Worm (Caenorhabditis elegans): Measurements from ENCODE around the gene cyn-2.

cyn-2 gene

DNA sequence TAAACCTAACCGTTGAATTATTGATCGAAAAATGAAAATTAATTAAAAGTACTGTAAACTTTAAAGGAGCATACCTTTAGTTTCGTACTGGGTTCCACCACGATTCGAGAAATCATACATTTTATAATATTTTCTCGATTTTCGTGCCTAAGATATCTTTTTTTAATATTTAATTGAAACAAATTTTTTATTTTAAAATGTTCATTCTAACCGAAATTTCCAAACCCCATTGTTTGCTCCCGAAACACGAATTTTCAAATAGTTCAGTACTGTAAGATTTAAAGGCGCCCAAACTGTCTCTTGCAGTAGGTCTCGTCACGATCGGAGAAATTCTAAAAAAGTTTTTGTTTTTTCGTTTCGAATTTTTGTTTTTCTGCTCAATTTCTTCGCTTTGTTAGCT, 22.5 kb downstream of the cyn-2 start:
- no peak for TF ChIP-seq unc-62 (GFP tag; optimal IDR thresholded peaks at IDR 0.05)

DNA sequence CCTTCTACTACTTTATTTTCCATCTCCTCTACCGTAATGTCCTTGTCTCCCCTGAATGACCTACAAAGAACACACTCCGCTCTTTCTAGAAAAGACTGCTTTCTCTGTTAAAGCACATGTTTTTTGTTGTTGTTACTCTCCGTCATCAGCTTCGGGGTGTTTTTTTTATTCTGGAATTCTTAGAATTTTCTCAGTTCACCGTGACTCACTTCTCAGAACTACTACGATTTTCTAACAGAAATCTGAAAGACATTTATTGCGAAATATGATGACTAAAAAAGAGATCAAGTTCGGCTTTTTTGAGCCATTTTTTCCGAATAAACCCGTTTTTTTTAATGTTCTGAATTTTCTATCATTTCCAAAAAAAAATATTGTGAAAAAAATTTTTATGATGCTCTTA, 23.8 kb downstream of the cyn-2 start:
- TF ChIP-seq unc-62 (GFP tag; optimal IDR thresholded peaks at IDR 0.05): no peak

DNA sequence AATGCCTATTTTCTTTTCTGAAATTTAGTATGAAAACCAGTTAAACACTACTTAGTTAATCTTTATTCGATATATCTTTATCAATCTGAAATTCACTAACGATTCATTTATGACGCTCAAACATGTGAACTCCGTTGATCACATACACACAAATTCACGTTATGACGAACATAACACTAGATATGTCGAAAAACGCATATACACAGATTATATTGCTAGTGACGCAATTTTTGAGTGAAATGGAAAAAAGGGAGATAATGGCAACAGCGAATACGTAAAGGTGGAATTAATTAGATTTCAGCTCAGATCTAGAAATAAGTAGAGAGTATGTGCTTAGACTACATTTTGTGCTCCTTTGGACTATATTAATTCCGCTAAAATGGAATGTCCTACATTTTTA, 24.4 kb downstream of the cyn-2 start:
- TF ChIP-seq unc-62 (GFP tag; optimal IDR thresholded peaks at IDR 0.05): no peak

DNA sequence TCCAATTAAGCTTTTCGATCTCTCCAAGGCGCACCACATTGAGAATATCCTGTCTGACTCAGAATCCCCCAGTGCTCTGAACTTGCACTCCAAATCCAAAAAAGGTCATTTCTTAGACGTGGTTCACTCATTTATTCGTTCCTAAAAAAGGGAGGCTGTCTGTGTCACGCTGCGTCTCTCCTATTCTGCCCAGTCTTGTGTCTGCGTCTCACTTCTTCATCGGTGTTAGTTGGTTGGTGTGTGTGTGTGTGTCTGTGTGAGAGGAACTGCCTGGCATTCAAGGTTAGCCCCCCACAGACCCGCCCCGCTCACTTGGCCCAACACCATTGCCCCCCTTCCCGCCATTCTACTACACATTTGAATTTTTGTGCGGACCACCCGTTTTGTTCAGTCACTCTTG, 25.0 kb downstream of the cyn-2 start:
- TF ChIP-seq unc-62 (GFP tag; optimal IDR thresholded peaks at IDR 0.05): no peak

DNA sequence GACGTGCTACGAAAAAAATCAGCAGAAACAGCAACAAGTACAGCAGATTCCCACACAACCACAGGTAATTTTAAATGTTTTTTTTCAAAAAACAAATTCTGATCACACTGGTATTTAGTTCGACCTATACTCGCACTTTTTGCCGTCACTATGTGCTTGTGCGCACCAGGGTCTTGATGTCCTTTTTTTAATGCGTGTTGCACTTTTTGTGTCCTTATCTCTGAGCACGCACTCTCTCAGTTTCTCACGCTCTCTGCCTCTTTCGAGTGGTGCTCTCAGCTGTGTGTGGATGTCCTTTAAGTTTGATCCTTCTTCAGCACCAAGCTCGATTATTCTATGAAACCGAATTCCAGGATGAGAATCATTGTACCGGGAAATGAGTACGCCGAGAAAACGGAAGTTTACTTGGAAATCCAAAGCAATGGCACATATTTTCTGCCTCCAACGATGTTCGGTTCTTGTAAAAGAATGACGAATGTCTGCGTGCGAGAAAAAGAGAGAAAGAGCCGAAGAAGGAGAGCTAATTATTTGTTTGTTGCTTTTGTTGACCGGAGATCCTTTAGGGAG, 26.0 kb downstream of the cyn-2 start:
- TF ChIP-seq unc-62 (GFP tag; optimal IDR thresholded peaks at IDR 0.05): no peak

DNA sequence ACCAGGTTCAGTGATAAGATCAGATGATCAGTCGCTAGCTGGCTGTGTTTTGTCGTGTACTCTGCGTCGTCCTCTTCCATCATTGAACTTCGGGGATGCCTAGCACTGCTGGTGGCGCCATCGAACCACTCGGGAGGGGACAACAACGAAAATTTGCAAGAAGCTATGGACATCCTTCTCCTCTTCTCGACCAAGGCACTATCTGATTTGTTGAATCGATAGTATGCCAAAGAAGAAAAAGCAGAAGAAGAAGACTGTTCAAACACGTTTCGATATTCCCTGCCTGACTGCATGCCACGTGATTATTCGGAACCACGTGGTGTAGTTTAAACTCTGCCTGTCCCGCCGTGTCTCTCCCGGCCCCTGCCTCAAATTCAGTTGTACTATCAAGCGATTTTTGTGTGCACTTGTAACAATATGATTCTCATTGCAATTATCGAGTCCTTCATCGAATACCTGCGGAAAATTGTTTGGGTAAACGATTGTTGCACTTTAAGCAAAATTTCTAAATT, 26.8 kb downstream of the cyn-2 start:
- no peak for TF ChIP-seq unc-62 (GFP tag; optimal IDR thresholded peaks at IDR 0.05)

DNA sequence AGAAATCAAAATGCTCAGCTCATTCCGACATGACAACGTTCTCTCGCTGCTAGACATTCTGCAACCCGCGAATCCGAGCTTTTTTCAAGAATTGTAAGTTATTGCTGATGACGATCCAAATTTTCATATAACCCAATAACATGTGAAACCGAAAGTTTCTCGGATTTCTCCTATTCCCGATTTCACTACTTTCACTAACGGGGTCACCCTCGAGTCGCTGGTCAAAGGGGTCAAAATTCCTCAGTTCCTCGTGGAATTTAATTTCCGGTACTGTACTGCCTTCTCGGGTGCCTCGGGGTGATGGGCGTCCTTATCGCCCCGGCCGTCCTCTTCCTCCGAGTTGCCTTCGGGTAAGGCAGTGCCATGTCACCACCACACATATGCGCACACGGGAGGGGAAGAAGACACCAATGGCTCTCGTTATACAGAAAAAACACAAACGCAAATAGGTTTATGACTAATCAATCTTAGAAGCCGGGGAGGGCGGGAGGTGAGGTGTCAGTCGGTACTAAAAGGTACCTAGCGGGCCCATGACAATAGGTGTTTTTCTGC, 27.8 kb downstream of the cyn-2 start:
- no peak for TF ChIP-seq unc-62 (GFP tag; optimal IDR thresholded peaks at IDR 0.05)

DNA sequence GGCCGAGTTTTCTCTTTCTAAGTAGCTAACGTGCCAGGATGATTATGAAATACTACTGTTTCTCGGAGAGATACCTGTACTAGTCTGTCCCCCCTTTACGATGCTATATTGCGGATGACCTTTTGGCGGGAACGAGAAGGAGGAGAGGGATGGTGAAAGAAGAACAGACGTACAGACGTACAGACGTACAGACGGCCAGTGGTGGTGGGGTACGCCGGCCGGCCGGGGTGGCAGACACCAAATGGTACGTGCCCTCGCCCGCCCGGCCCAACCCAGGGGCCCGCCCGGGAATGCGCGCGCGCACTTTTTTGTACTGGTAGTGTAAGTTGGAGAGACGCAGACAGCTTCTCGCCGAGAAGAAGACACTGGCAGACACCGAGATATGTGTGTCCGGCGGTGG, 28.6 kb downstream of the cyn-2 start:
- TF ChIP-seq unc-62 (GFP tag; optimal IDR thresholded peaks at IDR 0.05): no peak

DNA sequence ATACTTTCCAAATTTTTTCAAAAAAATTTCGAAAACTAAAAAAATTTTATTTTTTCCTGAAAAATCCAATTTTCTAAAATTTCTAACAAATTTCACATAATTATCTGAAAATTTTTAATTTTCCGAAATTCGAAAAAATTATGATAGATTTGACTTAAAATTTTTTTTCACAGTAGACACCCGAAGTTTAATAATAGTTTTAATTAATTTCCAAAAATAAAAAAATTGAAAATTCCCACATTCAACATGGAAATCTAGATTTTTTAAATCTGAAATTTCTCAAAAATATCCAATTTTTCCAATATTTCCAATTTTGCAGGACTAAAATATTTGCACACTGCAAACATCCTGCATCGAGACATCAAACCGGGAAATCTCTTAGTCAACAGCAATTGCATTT, 29.5 kb downstream of the cyn-2 start:
- TF ChIP-seq unc-62 (GFP tag; optimal IDR thresholded peaks at IDR 0.05): no peak

DNA sequence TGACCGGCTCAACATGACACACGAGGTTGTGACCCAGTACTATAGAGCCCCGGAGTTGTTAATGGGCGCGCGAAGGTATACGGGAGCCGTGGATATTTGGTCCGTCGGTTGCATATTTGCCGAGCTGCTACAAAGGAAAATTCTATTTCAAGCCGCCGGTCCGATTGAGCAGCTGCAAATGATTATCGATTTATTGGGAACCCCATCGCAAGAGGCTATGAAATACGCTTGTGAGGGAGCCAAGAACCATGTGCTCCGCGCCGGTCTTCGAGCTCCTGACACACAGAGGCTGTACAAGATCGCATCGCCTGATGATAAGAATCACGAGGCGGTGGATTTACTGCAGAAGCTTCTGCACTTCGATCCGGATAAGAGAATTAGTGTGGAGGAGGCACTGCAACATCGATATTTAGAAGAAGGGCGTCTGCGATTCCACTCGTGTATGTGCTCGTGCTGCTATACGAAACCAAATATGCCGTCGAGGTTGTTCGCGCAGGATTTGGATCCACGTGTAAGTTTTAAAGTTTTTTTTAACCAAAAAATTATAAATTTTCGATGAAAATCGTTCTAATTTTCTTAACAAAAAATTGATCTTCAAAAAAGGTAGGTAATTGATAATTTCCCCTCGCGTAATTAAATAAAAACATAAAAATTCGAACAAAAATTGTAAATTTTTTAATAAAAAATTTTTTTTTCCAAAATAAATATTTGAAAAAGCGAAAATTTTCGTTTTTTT, 30.1 kb downstream of the cyn-2 start:
- no peak for TF ChIP-seq unc-62 (GFP tag; optimal IDR thresholded peaks at IDR 0.05)

DNA sequence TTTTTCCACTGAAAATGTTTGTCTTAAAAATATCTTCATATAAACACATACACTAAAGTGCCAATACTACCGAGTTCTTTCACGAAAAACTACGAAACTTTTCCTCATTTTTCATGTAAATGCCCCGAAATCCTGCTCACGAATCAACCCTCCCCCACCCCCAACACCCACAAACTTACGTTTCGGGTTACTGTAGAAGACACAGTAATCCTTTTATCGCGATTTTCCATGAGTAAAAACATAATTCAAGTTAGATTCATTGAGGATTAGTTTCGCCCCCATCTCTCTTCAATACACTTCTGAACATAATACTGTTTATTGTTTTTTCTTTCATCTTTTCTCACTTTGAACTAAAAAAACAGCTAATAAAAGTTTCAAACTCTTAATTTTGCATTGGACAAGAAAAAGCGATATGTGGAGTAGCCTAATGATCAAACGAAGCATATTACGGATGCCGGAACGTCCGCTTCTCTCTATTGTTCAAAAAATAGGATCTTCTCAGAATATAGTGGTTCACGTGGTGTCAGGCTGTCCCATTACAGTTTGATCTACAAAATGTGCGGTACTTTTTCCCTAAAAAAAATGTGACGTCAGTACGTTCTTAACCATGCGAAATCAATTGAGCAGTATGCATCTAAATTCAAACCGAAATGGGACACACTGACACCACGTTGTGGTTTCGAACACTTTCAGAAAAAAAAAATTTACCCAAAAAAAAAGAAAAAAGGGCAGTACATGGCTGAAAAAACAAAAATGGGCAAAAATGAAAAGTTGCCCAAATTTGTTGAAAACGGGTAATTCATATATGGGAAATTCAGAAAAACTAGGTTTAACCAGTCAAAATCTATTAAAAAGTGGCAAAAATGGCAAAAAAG, 31.8 kb downstream of the cyn-2 start:
- no peak for TF ChIP-seq unc-62 (GFP tag; optimal IDR thresholded peaks at IDR 0.05)

DNA sequence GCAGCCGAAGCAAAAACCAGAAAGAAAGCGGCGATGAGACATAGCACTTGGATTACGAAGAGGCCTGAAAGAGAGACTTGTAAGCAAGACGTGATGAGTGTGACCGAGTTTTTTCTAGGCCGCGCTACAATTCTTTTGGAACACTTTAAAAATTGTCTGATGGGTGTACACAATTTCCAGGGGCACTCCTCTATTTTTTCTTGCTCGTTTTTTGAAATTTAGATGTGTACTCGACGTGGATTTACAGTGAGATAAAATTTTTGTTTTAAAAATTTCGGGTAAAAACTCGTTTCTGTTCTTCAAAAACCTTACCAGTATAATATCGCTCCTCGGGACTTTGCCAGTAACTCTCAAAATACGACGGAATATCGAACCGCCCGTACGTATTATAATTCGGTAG, 37.3 kb downstream of the cyn-2 start:
- no peak for TF ChIP-seq unc-62 (GFP tag; optimal IDR thresholded peaks at IDR 0.05)

DNA sequence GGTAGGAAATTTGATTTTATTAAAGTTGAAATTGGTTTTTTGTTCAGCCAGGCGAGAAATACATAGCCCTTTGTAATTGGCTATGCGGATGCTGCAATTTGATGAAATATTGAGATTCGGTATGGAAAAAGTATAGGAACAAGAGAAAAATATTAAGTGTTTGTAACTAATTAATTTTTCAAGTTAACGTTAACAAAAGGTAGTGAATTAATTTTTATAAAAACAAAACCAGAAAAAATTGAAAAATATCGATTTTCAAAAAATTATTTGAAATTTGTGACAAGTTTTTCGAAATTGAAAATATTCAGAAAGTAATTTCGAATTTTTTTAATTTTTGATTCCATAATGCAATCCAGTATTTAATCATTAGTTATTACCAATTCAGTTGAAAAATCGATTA, 39.1 kb downstream of the cyn-2 start, which contains the start of gene W06F12.2:
Gene W06F12.2 (minus strand): TSS at position 101 of the 400 bp plus-strand sequence.
- TF ChIP-seq unc-62 (GFP tag; optimal IDR thresholded peaks at IDR 0.05): no peak

DNA sequence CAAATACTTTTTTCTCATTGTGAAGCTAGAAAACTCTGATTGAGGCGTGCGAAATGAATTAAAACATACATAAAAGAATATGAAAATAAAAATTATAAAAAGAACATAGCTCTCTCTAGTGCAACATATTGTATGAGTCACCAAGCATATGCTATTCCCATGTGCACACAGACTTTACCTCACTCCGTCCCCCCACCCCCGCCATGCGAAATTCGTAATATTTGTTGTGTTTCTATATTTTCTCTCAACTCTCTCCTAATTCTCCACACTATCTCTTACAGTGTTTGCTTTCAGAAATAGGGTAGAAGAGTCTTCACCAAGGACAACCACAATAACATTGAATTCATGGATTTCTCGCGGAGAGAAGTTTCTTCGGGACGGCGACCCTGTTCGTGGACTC, 40.2 kb downstream of the cyn-2 start:
- TF ChIP-seq unc-62 (GFP tag; optimal IDR thresholded peaks at IDR 0.05): no peak

DNA sequence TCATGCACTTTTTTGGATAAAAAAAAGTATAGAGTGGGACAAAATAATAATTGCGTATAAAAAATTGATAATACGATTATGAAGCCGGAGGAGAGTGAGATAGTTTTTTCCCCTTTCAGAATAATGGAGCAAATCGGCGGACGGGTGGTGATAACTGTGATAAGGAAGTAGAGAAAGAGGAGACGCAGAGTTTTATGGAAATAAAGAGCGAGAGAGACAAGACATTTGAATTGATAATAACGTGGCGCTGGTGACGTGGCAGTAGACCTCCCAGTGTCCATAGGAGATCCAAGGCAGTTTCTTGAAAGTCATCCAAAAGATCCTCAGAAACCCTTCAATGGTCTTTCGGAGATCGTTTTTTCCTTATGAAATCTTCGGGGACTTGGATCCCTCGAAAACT, 41.4 kb downstream of the cyn-2 start:
- no peak for TF ChIP-seq unc-62 (GFP tag; optimal IDR thresholded peaks at IDR 0.05)

DNA sequence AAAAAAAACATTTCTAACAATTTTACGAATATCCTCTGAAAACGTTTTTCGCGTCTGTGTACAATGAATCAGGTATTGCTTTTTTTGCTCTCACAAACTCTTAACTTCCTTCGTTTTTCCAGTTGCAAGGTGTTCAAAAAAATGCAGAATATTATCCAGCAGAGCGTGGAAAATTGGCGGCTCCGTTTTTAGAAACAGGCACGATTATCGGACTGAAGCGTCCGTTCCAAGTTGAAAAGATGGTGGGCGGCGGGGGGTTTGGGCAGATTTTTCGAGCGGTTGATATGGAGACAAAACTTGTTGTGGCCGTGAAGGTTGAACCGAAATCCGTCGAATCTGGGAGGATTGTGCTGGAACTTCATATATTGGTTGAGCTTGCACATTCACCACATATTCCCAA, 42.5 kb downstream of the cyn-2 start, which contains the start of gene W06F12.3:
Gene W06F12.3 (plus strand): TSS at position 23 of the 400 bp plus-strand sequence.
- TF ChIP-seq unc-62 (GFP tag; optimal IDR thresholded peaks at IDR 0.05): no peak
